Fruit fly (Drosophila melanogaster): Measurements from ENCODE around the gene CG4080.

Gene CG4080

DNA sequence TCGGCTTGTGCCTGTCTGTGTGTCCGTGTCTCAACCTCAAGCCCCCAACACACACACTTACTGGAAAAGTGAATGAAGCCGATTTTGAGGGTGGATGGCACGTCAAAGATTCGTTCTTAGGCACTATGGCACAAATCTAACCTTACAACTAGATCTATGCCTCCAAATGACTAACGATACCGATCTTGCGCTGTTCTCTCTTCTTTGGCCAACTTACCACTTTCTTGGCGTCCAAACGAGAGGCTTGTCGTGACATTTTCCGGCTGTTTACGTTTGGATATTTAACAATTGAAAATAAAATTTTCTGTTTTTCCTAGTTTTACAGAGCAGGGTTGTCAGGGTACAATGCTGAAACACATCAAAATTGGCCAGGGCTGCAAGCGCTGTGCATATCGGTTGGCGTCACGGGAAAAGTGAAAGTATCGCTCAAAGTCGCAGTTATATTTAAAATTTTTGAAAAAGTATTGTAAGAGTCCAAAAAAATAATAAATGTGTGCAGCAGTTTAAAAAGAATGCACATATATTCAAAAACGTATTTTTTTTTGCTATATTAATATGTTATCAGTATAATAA lies 43.0 kb upstream of the CG4080 start, which contains the start of the genes Bet3 and Nf-YA (continued):
- TF ChIP-seq CG8290 (GFP tag; optimal IDR thresholded peaks at IDR 0.05): peak; percentile 80
- peak in 1 of 2 experiments; percentile 73 for TF ChIP-seq CG8290 (tag; optimal IDR thresholded peaks at IDR 0.05)
- no peak for TF ChIP-seq CG3726 (GFP tag; IDR thresholded peaks at IDR 0.05)
- no peak for TF ChIP-seq hkb (optimal IDR thresholded peaks at IDR 0.05)
- no peak for TF ChIP-seq hkb (GFP tag; IDR thresholded peaks at IDR 0.05)
- TF ChIP-seq CG14710 (tag; optimal IDR thresholded peaks at IDR 0.05): peak; percentile 70
- TF ChIP-seq CG5245 (GFP tag; optimal IDR thresholded peaks at IDR 0.05): no peak
- peak; percentile 70 for TF ChIP-seq ken (GFP tag; IDR thresholded peaks at IDR 0.05)
- TF ChIP-seq Mad (GFP tag; optimal IDR thresholded peaks at IDR 0.05): no peak
- no peak for TF ChIP-seq org-1 (GFP tag; optimal IDR thresholded peaks at IDR 0.05)
- peak; percentile 72; the same call in 2 of the 3 replicates for TF ChIP-seq CG7963 (GFP tag; IDR thresholded peaks at IDR 0.05; ENCODE audit: partially characterized antibody)
- peak; percentile 82 for TF ChIP-seq Scr (GFP tag; IDR thresholded peaks at IDR 0.05; ENCODE audit: partially characterized antibody)
- TF ChIP-seq Aef1 (GFP tag; IDR thresholded peaks at IDR 0.05): peak; percentile 50; the same call in 1 of the 3 replicates
- TF ChIP-seq ato (GFP tag; IDR thresholded peaks at IDR 0.05; ENCODE audit: partially characterized antibody): peak; percentile 20; the same call in 1 of the 2 replicates
- TF ChIP-seq CG1647 (GFP tag; optimal IDR thresholded peaks at IDR 0.05): peak; percentile 26
- peak; percentile 43 for TF ChIP-seq Nf-YC (tag; optimal IDR thresholded peaks at IDR 0.05)
- no peak for TF ChIP-seq bab2 (GFP tag; optimal IDR thresholded peaks at IDR 0.05)
- no peak for TF ChIP-seq CG7271 (tag; optimal IDR thresholded peaks at IDR 0.05)
- TF ChIP-seq HmgD (GFP tag; optimal IDR thresholded peaks at IDR 0.05): peak; percentile 67
- no peak for TF ChIP-seq disco-r (GFP tag; optimal IDR thresholded peaks at IDR 0.05)
- no peak for TF ChIP-seq Nf-YA (GFP tag; IDR thresholded peaks at IDR 0.05)
- no peak for TF ChIP-seq BtbVII (GFP tag; optimal IDR thresholded peaks at IDR 0.05)
- no peak for TF ChIP-seq CG11695 (GFP tag; IDR thresholded peaks at IDR 0.05)
- TF ChIP-seq CG11723 (GFP tag; optimal IDR thresholded peaks at IDR 0.05): no peak
- no peak for TF ChIP-seq unpg (GFP tag; optimal IDR thresholded peaks at IDR 0.05)
- no peak for TF ChIP-seq Doc2 (GFP tag; IDR thresholded peaks at IDR 0.05)
- TF ChIP-seq Myb (GFP tag; optimal IDR thresholded peaks at IDR 0.05): peak; percentile 98
- TF ChIP-seq ase (GFP tag; IDR thresholded peaks at IDR 0.05): no peak
- no peak for TF ChIP-seq grn (GFP tag; optimal IDR thresholded peaks at IDR 0.05)
- peak; percentile 81 for TF ChIP-seq Gug (GFP tag; IDR thresholded peaks at IDR 0.05)
- TF ChIP-seq fru (optimal IDR thresholded peaks at IDR 0.05): no peak
- TF ChIP-seq CG1832 (GFP tag; optimal IDR thresholded peaks at IDR 0.05): no peak
- peak; percentile 59; the same call in 1 of the 2 replicates for TF ChIP-seq CG6272 (GFP tag; IDR thresholded peaks at IDR 0.05)
- peak; percentile 55 for TF ChIP-seq jumu (GFP tag; optimal IDR thresholded peaks at IDR 0.05)
- no peak for TF ChIP-seq CG17568 (GFP tag; optimal IDR thresholded peaks at IDR 0.05)
- no peak for TF ChIP-seq CG4404 (GFP tag; IDR thresholded peaks at IDR 0.05)
- no peak for TF ChIP-seq fd3F (GFP tag; optimal IDR thresholded peaks at IDR 0.05)
- TF ChIP-seq CG9727 (GFP tag; optimal IDR thresholded peaks at IDR 0.05): peak; percentile 41
- TF ChIP-seq CG15696 (tag; optimal IDR thresholded peaks at IDR 0.05): peak; percentile 55
- TF ChIP-seq CG1024 (GFP tag; IDR thresholded peaks at IDR 0.05): no peak
- no peak for TF ChIP-seq Stat92E (GFP tag; optimal IDR thresholded peaks at IDR 0.05)
- no peak for TF ChIP-seq emc (GFP tag; optimal IDR thresholded peaks at IDR 0.05)
- peak; percentile 88 for TF ChIP-seq Abd-B (GFP tag; optimal IDR thresholded peaks at IDR 0.05)
- TF ChIP-seq abd-A (tag; optimal IDR thresholded peaks at IDR 0.05): no peak
- TF ChIP-seq ro (GFP tag; IDR thresholded peaks at IDR 0.05): no peak
- peak in 1 of 2 experiments; percentile 28 for TF ChIP-seq bsh (GFP tag; optimal IDR thresholded peaks at IDR 0.05)
- TF ChIP-seq CG12155 (GFP tag; optimal IDR thresholded peaks at IDR 0.05): peak; percentile 42

Data from whole organism, embryonic.